Fruit fly (Drosophila melanogaster) whole organism, wandering third instar larva: ENCODE data around the gene TwdlV.

Experiments
- Abd-B ChIP-seq: fragments of >200 bp; optimal IDR thresholded peaks from 2 replicates; lab custom pipeline; 2017; ENCODE audit warnings: missing biosample characterization, missing genetic modification characterization
- CG32264 ChIP-seq: fragments of 200-800 bp; sonication (Bioruptor generic); optimal IDR thresholded peaks from 2 replicates; lab custom pipeline; 2016; ENCODE audit warnings: missing biosample characterization, missing genetic modification characterization
- CG9705 ChIP-seq: fragments of 200-800 bp; sonication (Bioruptor generic); optimal IDR thresholded peaks from 2 replicates; lab custom pipeline; 2018; ENCODE audit warnings: missing biosample characterization, mild to moderate bottlenecking, missing genetic modification characterization
- CrebA ChIP-seq: fragments of 200-800 bp; sonication (Bioruptor generic); optimal IDR thresholded peaks from 2 replicates; lab custom pipeline; 2016; ENCODE audit warnings: missing biosample characterization, mild to moderate bottlenecking, missing genetic modification characterization, borderline replicate concordance
- Dfd ChIP-seq: fragments of >200 bp; optimal IDR thresholded peaks from 2 replicates; lab custom pipeline; 2017; ENCODE audit warnings: missing biosample characterization, missing genetic modification characterization
- Dif ChIP-seq: fragments of 200-275, 200-300 bp; sonication (Bioruptor generic); optimal IDR thresholded peaks from 2 replicates; lab custom pipeline; 2018; ENCODE audit warnings: missing biosample characterization, missing genetic modification characterization; ENCODE audit not compliant: partially characterized antibody
- GATAd ChIP-seq: sonication (Bioruptor generic); optimal IDR thresholded peaks from 2 replicates; lab custom pipeline; 2016; ENCODE audit warnings: missing biosample characterization, missing genetic modification characterization
- HLH106 ChIP-seq: fragments of 200-800 bp; optimal IDR thresholded peaks from 3 replicates; lab custom pipeline; 2019; ENCODE audit warnings: missing biosample characterization, mild to moderate bottlenecking, missing genetic modification characterization, moderate library complexity
- Hnf4 ChIP-seq: fragments of 200-800 bp; sonication (Bioruptor generic); optimal IDR thresholded peaks from 2 replicates; lab custom pipeline; 2016; ENCODE audit warnings: missing biosample characterization, mild to moderate bottlenecking, missing genetic modification characterization
- Hr78 ChIP-seq: fragments of >200 bp; optimal IDR thresholded peaks from 2 replicates; lab custom pipeline; 2017; ENCODE audit warnings: missing biosample characterization, missing genetic modification characterization
- Hr83 ChIP-seq: fragments of 200-300 bp; sonication (Bioruptor generic); optimal IDR thresholded peaks from 2 replicates; lab custom pipeline; 2016; ENCODE audit warnings: missing biosample characterization, mild to moderate bottlenecking, missing genetic modification characterization, moderate library complexity; ENCODE audit not compliant: poor library complexity, severe bottlenecking
- Jra ChIP-seq: sonication (Bioruptor generic); optimal IDR thresholded peaks from 2 replicates; lab custom pipeline; 2016; ENCODE audit warnings: missing biosample characterization, missing genetic modification characterization
- Mio ChIP-seq: sonication (Bioruptor generic); optimal IDR thresholded peaks from 2 replicates; lab custom pipeline; 2016; ENCODE audit warnings: missing biosample characterization, missing genetic modification characterization
- Myc ChIP-seq: fragments of >200 bp; optimal IDR thresholded peaks from 2 replicates; lab custom pipeline; 2017
- N ChIP-seq: fragments of >200 bp; optimal IDR thresholded peaks from 2 replicates; lab custom pipeline; 2018; ENCODE audit warnings: missing biosample characterization, missing external identifiers, missing genetic modification characterization
- OdsH ChIP-seq: fragments of 200-800 bp; sonication (Bioruptor generic); optimal IDR thresholded peaks from 2 replicates; lab custom pipeline; 2016; ENCODE audit warnings: missing biosample characterization, mild to moderate bottlenecking, missing genetic modification characterization
- Rel ChIP-seq, 2 experiments: fragments of 200-800 bp; sonication (Bioruptor generic) in 1 of 2; optimal IDR thresholded peaks; 2 replicates in 1 of 2; 3 replicates in 1 of 2; lab custom pipeline; 2016 to 2019; ENCODE audit warnings: mild to moderate bottlenecking in 2 of 2, missing biosample characterization in 2 of 2, missing genetic modification characterization in 2 of 2, moderate library complexity in 1 of 2
- Sp1 ChIP-seq: fragments of 200-800 bp; sonication (Bioruptor generic); optimal IDR thresholded peaks from 3 replicates; lab custom pipeline; 2019; ENCODE audit warnings: missing biosample characterization, mild to moderate bottlenecking, missing genetic modification characterization, moderate library complexity
- Vsx2 ChIP-seq: fragments of 200-300, 225-300 bp; sonication (Bioruptor generic); optimal IDR thresholded peaks from 2 replicates; lab custom pipeline; 2018; ENCODE audit warnings: missing biosample characterization, missing genetic modification characterization; ENCODE audit not compliant: partially characterized antibody
- br ChIP-seq: fragments of 200-800 bp; sonication (Bioruptor generic); optimal IDR thresholded peaks from 2 replicates; lab custom pipeline; 2016; ENCODE audit warnings: missing biosample characterization, missing genetic modification characterization
- brk ChIP-seq: fragments of 200-800 bp; sonication (Bioruptor generic); optimal IDR thresholded peaks from 2 replicates; lab custom pipeline; 2016; ENCODE audit warnings: missing biosample characterization, mild to moderate bottlenecking, missing genetic modification characterization
- dl ChIP-seq, 2 experiments: fragments of 175-275, 200-275 bp in 1 of 2; fragments of 200-275 bp in 1 of 2; sonication (Bioruptor generic); optimal IDR thresholded peaks; lab custom pipeline; 2018; ENCODE audit warnings: mild to moderate bottlenecking in 2 of 2, missing biosample characterization in 2 of 2, missing genetic modification characterization in 2 of 2, moderate library complexity in 2 of 2; ENCODE audit not compliant: partially characterized antibody in 2 of 2, insufficient read depth in 1 of 2
- dmrt93B ChIP-seq: fragments of 200-800 bp; sonication (Bioruptor generic); optimal IDR thresholded peaks from 2 replicates; lab custom pipeline; 2018; ENCODE audit warnings: missing biosample characterization, mild to moderate bottlenecking, missing genetic modification characterization
- dsf ChIP-seq: sonication (Bioruptor generic); optimal IDR thresholded peaks from 2 replicates; lab custom pipeline; 2016; ENCODE audit warnings: missing biosample characterization, missing genetic modification characterization, borderline replicate concordance
- ey ChIP-seq: fragments of 200-800 bp; sonication (Bioruptor generic); optimal IDR thresholded peaks from 2 replicates; lab custom pipeline; 2016; ENCODE audit warnings: missing biosample characterization, missing genetic modification characterization
- foxo ChIP-seq, 2 experiments: fragments of 200-800 bp; sonication (Bioruptor generic); optimal IDR thresholded peaks; 2 replicates in 1 of 2; 3 replicates in 1 of 2; lab custom pipeline; 2016 to 2017; ENCODE audit warnings: missing biosample characterization in 2 of 2, missing genetic modification characterization in 2 of 2
- fru ChIP-seq: fragments of 200-800 bp; sonication (Bioruptor generic); optimal IDR thresholded peaks from 3 replicates; lab custom pipeline; 2016; ENCODE audit warnings: missing biosample characterization, mild to moderate bottlenecking, missing genetic modification characterization
- h ChIP-seq: fragments of 200-800 bp; sonication (Bioruptor generic); optimal IDR thresholded peaks from 3 replicates; lab custom pipeline; 2016; ENCODE audit warnings: missing biosample characterization, mild to moderate bottlenecking, missing genetic modification characterization
- jim ChIP-seq: fragments of 175-275, 200-325 bp; sonication (Bioruptor generic); optimal IDR thresholded peaks from 2 replicates; lab custom pipeline; 2016; ENCODE audit warnings: missing biosample characterization, mild to moderate bottlenecking, missing genetic modification characterization
- lola ChIP-seq: fragments of >200 bp; optimal IDR thresholded peaks from 2 replicates; lab custom pipeline; 2017; ENCODE audit warnings: missing biosample characterization, missing genetic modification characterization
- pan ChIP-seq: fragments of >200 bp; optimal IDR thresholded peaks from 2 replicates; lab custom pipeline; 2017
- psq ChIP-seq: fragments of 200-800 bp; sonication (Bioruptor generic); optimal IDR thresholded peaks from 3 replicates; lab custom pipeline; 2017; ENCODE audit warnings: missing biosample characterization, mild to moderate bottlenecking, missing genetic modification characterization, moderate library complexity
- rgr ChIP-seq: fragments of 200-800 bp; sonication (Bioruptor generic); optimal IDR thresholded peaks from 3 replicates; lab custom pipeline; 2016; ENCODE audit warnings: missing biosample characterization, mild to moderate bottlenecking, missing genetic modification characterization
- sage ChIP-seq: fragments of 200-800 bp; sonication (Bioruptor generic); optimal IDR thresholded peaks from 2 replicates; lab custom pipeline; 2016; ENCODE audit warnings: missing biosample characterization, mild to moderate bottlenecking, missing genetic modification characterization
- sv ChIP-seq: fragments of 200-800 bp; sonication (Bioruptor generic); optimal IDR thresholded peaks from 3 replicates; lab custom pipeline; 2016; ENCODE audit warnings: missing biosample characterization, missing genetic modification characterization
- tai ChIP-seq: sonication (Bioruptor generic); optimal IDR thresholded peaks from 2 replicates; lab custom pipeline; 2016; ENCODE audit warnings: missing biosample characterization, missing genetic modification characterization
- usp ChIP-seq: fragments of >200 bp; optimal IDR thresholded peaks from 2 replicates; lab custom pipeline; 2017; ENCODE audit warnings: missing biosample characterization, missing genetic modification characterization
- woc ChIP-seq: sonication (Bioruptor generic); optimal IDR thresholded peaks from 2 replicates; lab custom pipeline; 2016; ENCODE audit warnings: missing biosample characterization, mild to moderate bottlenecking, missing genetic modification characterization

The TwdlV gene

DNA sequence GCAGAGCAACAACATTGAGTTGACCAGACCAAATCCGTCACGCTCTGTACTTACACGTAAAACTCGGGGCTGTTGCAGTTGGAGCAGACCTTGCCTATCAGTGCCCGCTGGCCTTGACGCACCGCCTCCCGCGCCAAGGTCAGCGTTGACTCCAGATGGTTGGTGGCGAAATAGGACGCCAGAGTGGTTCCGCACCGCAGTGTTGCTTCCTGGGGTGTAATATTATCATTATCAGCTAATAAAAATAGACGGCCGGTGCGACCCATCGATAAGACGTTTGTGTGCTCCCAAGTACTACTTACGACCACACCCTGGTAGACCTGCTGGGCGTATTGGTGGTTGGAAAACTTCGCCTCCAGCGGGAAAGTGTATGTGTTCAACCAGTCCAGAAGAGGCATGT lies 26.1 kb upstream of the TwdlV start:
- TF ChIP-seq woc (no peak), dsf (GFP tag; lab: Kevin White, UChicago) (no peak), sage (GFP tag; lab: Kevin White, UChicago) (no peak), dl (GFP tag; optimal IDR thresholded peaks at IDR 0.05; lab: Kevin White, UChicago; ENCODE audit: insufficient read depth in 1 of 2, partially characterized antibody in 2 of 2) (no peak)

DNA sequence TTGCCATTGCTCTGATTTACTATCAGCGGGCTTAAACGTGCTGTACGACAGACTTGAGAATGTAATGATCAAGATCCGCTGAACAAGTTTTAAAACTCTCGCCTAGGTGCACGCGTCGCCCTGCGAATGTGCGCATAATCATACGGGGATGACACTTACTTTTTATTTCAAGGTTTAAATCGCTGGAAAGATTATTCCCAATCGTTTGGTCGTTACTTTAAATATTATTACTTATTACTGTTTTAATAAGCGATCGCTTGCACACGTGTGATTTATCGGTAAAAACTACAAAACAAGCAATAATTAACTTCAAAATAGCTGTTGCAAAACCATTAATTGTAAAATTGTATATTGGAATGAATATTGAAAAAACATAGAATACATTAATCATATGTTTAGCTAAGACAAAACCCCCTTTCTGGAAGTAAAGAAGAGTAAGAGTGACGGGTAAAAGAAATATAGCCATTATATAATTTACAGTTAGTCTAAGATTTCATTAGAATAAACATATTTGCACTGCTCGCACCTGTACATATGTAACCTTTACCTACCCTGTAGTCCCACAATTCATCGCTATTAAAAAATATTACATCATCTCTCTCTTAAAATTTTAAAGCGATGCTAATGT lies 25.3 kb upstream of the TwdlV start, which contains the start of gene DhpD:
TSS of gene DhpD (minus strand) at position 102 of the 628 bp plus-strand sequence.
- TF ChIP-seq Hnf4 (peak; percentile 90), OdsH (GFP tag; lab: Kevin White, UChicago) (peak; percentile 81), psq (GFP tag; lab: Kevin White, UChicago) (peak; percentile 74), sv (GFP tag; lab: Kevin White, UChicago) (peak; percentile 64), dmrt93B (GFP tag; lab: Kevin White, UChicago) (peak; percentile 76), usp (GFP tag; lab: Kevin White, UChicago) (no peak), tai (GFP tag; lab: Kevin White, UChicago) (no peak), ey (GFP tag; lab: Kevin White, UChicago) (peak; percentile 81), Dfd (no peak), CrebA (GFP tag; lab: Kevin White, UChicago) (no peak), dsf (GFP tag; lab: Kevin White, UChicago) (no peak), Hr83 (GFP tag; lab: Kevin White, UChicago) (peak; percentile 92), Hr78 (GFP tag; lab: Kevin White, UChicago) (no peak), Myc (lab: Kevin White, UChicago) (peak; percentile 42), Jra (GFP tag; lab: Kevin White, UChicago) (peak; percentile 70), br (peak; percentile 88), Sp1 (GFP tag; lab: Kevin White, UChicago) (peak; percentile 89), Mio (GFP tag; lab: Kevin White, UChicago) (peak; percentile 41), N (peak; percentile 33), Abd-B (no peak), CG9705 (GFP tag; lab: Kevin White, UChicago) (peak; percentile 90), lola (GFP tag; lab: Kevin White, UChicago) (no peak), pan (lab: Kevin White, UChicago) (no peak), rgr (GFP tag; lab: Kevin White, UChicago) (peak; percentile 91), HLH106 (tag; lab: Kevin White, UChicago) (peak; percentile 92), Dif (GFP tag; lab: Kevin White, UChicago) (peak; percentile 96), woc (no peak), brk (GFP tag; lab: Kevin White, UChicago) (no peak), Vsx2 (peak; percentile 94), foxo (GFP tag; optimal IDR thresholded peaks at IDR 0.05; lab: Kevin White, UChicago) (peak; percentile 25 to 91), fru (peak; percentile 84), h (peak; percentile 90), GATAd (peak; percentile 38), sage (GFP tag; lab: Kevin White, UChicago) (peak; percentile 85), CG32264 (GFP tag; lab: Kevin White, UChicago) (peak; percentile 63), Rel (GFP tag; optimal IDR thresholded peaks at IDR 0.05; lab: Kevin White, UChicago) (no peak), Rel (tag; optimal IDR thresholded peaks at IDR 0.05; lab: Kevin White, UChicago) (peak; percentile 81), jim (GFP tag; lab: Kevin White, UChicago) (no peak), dl (GFP tag; optimal IDR thresholded peaks at IDR 0.05; lab: Kevin White, UChicago; ENCODE audit: insufficient read depth in 1 of 2, partially characterized antibody in 2 of 2) (peak; percentile 38 to 77)
